Worm (Caenorhabditis elegans): Measurements from ENCODE around the gene C01G12.9.

C01G12.9 gene

ce11 chrII:14578716-14579115, at the start of gene C01G12.9:
TSS of gene C01G12.9 (plus strand) at chrII:14579016.
- TF ChIP-seq ets-7 (tag; optimal IDR thresholded peaks at IDR 0.05) (no peak), hnd-1 (tag; optimal IDR thresholded peaks at IDR 0.05) (no peak), tbx-11 (GFP tag; IDR thresholded peaks at IDR 0.05) (no peak), hmg-4 (GFP tag; optimal IDR thresholded peaks at IDR 0.05) (no peak), ceh-36 (tag; optimal IDR thresholded peaks at IDR 0.05) (no peak), hmbx-1 (tag; optimal IDR thresholded peaks at IDR 0.05) (no peak), tbx-37 (GFP tag; conservative IDR thresholded peaks at IDR 0.05) (no peak), scrt-1 (GFP tag; IDR thresholded peaks at IDR 0.05) (no peak), F13C5.2 (tag; optimal IDR thresholded peaks at IDR 0.05) (no peak)

ce11 chrII:14534000-14534399, 44.8 kb upstream of the C01G12.9 start, which contains the start of gene C04H5.1:
TSS of gene C04H5.1 (plus strand) at chrII:14534300.
- TF ChIP-seq ama-1 (optimal IDR thresholded peaks at IDR 0.05) (no peak), ceh-13 (GFP tag; optimal IDR thresholded peaks at IDR 0.05) (no peak), hmbx-1 (tag; optimal IDR thresholded peaks at IDR 0.05) (no peak), flt-1 (GFP tag; IDR thresholded peaks at IDR 0.05) (no peak), B0310.2 (tag; optimal IDR thresholded peaks at IDR 0.05) (no peak), tbx-37 (GFP tag; conservative IDR thresholded peaks at IDR 0.05) (no peak), pes-1 (GFP tag; IDR thresholded peaks at IDR 0.05) (no peak), F13C5.2 (tag; optimal IDR thresholded peaks at IDR 0.05) (no peak), aly-1 (tag; optimal IDR thresholded peaks at IDR 0.05) (no peak), tbx-11 (GFP tag; IDR thresholded peaks at IDR 0.05) (no peak)

DNA sequence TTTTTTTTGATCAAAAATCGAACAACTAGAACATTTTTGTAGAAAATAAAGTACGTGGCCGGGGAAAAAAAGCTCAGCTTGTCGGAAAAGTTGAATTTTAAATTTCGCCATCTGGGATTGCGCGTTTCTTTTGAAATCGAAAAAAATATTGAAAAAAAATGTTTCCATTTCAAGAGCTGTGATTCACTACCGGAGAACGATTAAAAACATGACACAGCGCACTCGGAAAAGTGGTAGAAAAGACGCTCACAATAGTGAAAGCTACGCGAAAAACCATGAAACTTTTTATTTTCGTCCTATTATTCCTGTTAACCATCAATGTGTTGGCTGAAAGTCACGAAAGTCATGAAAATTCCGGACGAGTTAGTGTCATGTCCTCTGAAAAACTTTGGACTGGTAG, 41.1 kb upstream of the C01G12.9 start, which contains the start of the genes clec-147 and C04H5.7:
clec-147 (minus strand) TSS at position 101 of the 400 bp plus-strand sequence.
C04H5.7 (plus strand) TSS at position 219 of the 400 bp plus-strand sequence.
- TF ChIP-seq F13C5.2 (tag; optimal IDR thresholded peaks at IDR 0.05) (no peak), flt-1 (GFP tag; IDR thresholded peaks at IDR 0.05) (no peak), tbx-11 (GFP tag; IDR thresholded peaks at IDR 0.05) (no peak), pes-1 (GFP tag; IDR thresholded peaks at IDR 0.05) (no peak), tra-4 (tag; optimal IDR thresholded peaks at IDR 0.05) (no peak), ceh-36 (tag; optimal IDR thresholded peaks at IDR 0.05) (no peak), hmg-4 (GFP tag; optimal IDR thresholded peaks at IDR 0.05) (no peak), hnd-1 (tag; optimal IDR thresholded peaks at IDR 0.05) (no peak), aly-1 (tag; optimal IDR thresholded peaks at IDR 0.05) (no peak), ceh-13 (GFP tag; optimal IDR thresholded peaks at IDR 0.05) (no peak), tbx-37 (GFP tag; conservative IDR thresholded peaks at IDR 0.05) (no peak)

DNA sequence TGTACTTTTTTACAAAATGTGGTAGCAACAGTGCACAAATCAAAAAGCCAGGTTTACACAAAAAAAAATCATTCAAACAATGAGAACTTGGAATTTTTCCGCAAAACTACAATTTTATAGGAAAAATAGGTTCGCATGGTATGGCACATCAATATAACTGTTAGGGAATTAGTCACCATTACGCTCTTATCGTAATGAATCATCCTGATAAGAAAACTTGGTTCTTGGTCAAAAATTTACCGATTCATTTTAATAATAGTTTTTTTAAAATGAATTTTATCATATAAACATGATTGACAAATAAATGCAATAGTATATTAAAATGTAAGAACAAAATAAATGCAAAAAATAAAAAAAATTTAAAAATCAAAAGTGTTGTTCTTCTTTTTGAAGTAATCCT, 38.3 kb upstream of the C01G12.9 start:
- TF ChIP-seq ama-1 (optimal IDR thresholded peaks at IDR 0.05), result no peak
- no peak for TF ChIP-seq ets-7 (tag; optimal IDR thresholded peaks at IDR 0.05)
- TF ChIP-seq tbx-37 (GFP tag; conservative IDR thresholded peaks at IDR 0.05), result no peak
- no peak for TF ChIP-seq tra-4 (tag; optimal IDR thresholded peaks at IDR 0.05)
- TF ChIP-seq sea-1 (GFP tag; conservative IDR thresholded peaks at IDR 0.05), result no peak
- TF ChIP-seq ceh-36 (tag; optimal IDR thresholded peaks at IDR 0.05), result no peak
- no peak for TF ChIP-seq aly-1 (tag; optimal IDR thresholded peaks at IDR 0.05)
- TF ChIP-seq tbx-11 (GFP tag; IDR thresholded peaks at IDR 0.05), result no peak
- TF ChIP-seq F13C5.2 (tag; optimal IDR thresholded peaks at IDR 0.05), result no peak
- TF ChIP-seq scrt-1 (GFP tag; IDR thresholded peaks at IDR 0.05), result no peak

DNA sequence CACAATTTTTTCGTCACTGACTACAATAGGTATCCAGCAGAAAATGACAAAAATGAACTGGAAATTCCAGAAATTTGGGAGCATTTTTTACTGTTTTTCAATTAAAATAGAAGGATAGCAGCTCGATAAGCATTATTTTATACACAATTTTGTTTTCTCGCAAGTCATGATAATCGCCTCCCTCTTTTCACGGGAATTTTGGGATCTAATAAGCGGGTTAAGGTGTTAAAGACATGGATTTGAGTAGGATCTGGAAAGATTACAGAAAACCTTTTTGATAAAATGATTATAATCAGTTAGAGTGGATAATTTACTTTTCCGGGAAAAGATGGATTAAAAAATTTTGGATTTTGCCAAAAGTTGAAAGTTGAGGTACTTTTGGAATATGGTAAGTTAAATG, 30.1 kb upstream of the C01G12.9 start, which contains the start of gene gcy-29:
gcy-29 (minus strand) TSS at position 101 of the 400 bp plus-strand sequence.
- TF ChIP-seq ceh-36 (tag; optimal IDR thresholded peaks at IDR 0.05) (no peak), F13C5.2 (tag; optimal IDR thresholded peaks at IDR 0.05) (no peak), tbx-37 (GFP tag; conservative IDR thresholded peaks at IDR 0.05) (no peak), ceh-13 (GFP tag; optimal IDR thresholded peaks at IDR 0.05) (no peak), tbx-11 (GFP tag; IDR thresholded peaks at IDR 0.05) (no peak), aly-1 (tag; optimal IDR thresholded peaks at IDR 0.05) (no peak), ama-1 (optimal IDR thresholded peaks at IDR 0.05) (no peak), pes-1 (GFP tag; IDR thresholded peaks at IDR 0.05) (no peak), hnd-1 (tag; optimal IDR thresholded peaks at IDR 0.05) (no peak), scrt-1 (GFP tag; IDR thresholded peaks at IDR 0.05) (no peak), tra-4 (tag; optimal IDR thresholded peaks at IDR 0.05) (no peak), ets-7 (tag; optimal IDR thresholded peaks at IDR 0.05) (no peak), B0310.2 (tag; optimal IDR thresholded peaks at IDR 0.05) (no peak), hmbx-1 (tag; optimal IDR thresholded peaks at IDR 0.05) (no peak), hmg-4 (GFP tag; optimal IDR thresholded peaks at IDR 0.05) (no peak)

DNA sequence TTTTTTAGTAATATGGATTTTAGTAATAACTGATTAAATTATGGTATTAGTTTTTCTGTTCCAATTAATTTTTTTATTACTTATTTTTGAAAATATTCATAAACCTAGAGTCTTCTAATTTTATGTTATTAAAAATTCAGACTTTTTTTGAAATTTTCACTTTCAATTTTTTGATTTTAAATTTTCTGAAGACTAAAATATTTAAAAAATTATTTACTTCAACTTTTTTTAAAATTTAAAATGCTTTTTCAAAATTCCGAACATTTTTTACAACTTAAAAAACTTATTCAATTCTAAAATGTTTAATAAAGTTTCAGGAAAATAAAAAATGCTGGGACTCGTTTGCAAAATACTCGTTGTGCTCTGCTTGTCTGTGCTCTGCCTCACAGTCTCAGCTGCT, 28.2 kb upstream of the C01G12.9 start, which contains the start of gene nlp-41:
nlp-41 (plus strand) TSS at position 301 of the 400 bp plus-strand sequence.
- TF ChIP-seq tbx-37 (GFP tag; conservative IDR thresholded peaks at IDR 0.05) (no peak), ceh-13 (GFP tag; optimal IDR thresholded peaks at IDR 0.05) (no peak), hnd-1 (tag; optimal IDR thresholded peaks at IDR 0.05) (no peak), tra-4 (tag; optimal IDR thresholded peaks at IDR 0.05) (no peak), B0310.2 (tag; optimal IDR thresholded peaks at IDR 0.05) (no peak), aly-1 (tag; optimal IDR thresholded peaks at IDR 0.05) (no peak), hmg-4 (GFP tag; optimal IDR thresholded peaks at IDR 0.05) (no peak), ama-1 (optimal IDR thresholded peaks at IDR 0.05) (no peak), sea-1 (GFP tag; conservative IDR thresholded peaks at IDR 0.05) (no peak), ceh-36 (tag; optimal IDR thresholded peaks at IDR 0.05) (no peak), F13C5.2 (tag; optimal IDR thresholded peaks at IDR 0.05) (no peak), ets-7 (tag; optimal IDR thresholded peaks at IDR 0.05) (no peak), flt-1 (GFP tag; IDR thresholded peaks at IDR 0.05) (no peak), tbx-11 (GFP tag; IDR thresholded peaks at IDR 0.05) (no peak), scrt-1 (GFP tag; IDR thresholded peaks at IDR 0.05) (no peak), hmbx-1 (tag; optimal IDR thresholded peaks at IDR 0.05) (no peak), pes-1 (GFP tag; IDR thresholded peaks at IDR 0.05) (no peak)

DNA sequence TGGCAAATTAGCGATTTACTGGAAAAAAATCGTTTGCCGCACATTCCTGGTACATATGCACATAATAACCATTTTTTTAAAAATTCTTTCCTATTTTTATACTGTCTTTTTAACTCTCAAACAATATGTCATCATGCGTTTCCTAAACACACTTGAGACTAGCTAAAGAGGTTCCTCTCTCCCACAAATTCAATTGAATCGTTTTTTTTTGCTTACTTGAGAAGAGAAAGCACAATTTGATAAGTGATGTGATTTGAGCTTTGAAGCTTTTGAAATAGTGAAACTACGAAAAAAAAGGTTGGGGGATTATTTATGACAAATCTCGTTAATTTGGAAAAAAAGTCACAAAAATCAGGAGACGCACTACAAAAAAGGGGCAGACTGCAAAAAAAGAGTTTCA, 23.8 kb upstream of the C01G12.9 start:
- no peak for TF ChIP-seq ceh-36 (tag; optimal IDR thresholded peaks at IDR 0.05)
- no peak for TF ChIP-seq aly-1 (tag; optimal IDR thresholded peaks at IDR 0.05)
- TF ChIP-seq tbx-37 (GFP tag; conservative IDR thresholded peaks at IDR 0.05), result no peak
- TF ChIP-seq hmbx-1 (tag; optimal IDR thresholded peaks at IDR 0.05), result no peak
- TF ChIP-seq sea-1 (GFP tag; conservative IDR thresholded peaks at IDR 0.05), result no peak

Measured in whole organism, early embryonic.